Worm (Caenorhabditis elegans): ENCODE results near the gene npr-39.

DNA sequence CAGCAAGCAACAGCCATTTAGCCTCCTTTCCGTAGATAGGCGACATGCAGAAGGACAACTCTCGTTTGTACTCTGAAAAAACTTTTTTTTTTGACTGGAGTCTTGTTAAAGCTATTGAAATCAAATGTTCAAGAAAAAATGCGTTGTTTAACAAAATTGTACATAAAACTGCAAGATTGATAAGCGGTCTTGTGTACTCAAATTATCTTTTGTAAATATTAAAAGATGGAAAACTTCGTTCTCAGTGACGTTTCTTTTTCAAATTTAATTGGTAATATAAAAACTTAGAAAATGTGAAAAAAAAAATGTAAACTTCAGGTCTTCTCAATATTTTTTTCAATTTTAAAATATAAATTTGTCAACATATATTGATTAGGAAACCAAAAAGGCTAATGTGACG, 44.3 kb downstream of the npr-39 start:
- TF ChIP-seq him-1 (tag; optimal IDR thresholded peaks at IDR 0.05) (no peak), dao-5 (tag; optimal IDR thresholded peaks at IDR 0.05) (no peak)
